Worm (Caenorhabditis elegans) whole organism, L1 larva: ENCODE results near the gene pot-2.
A peak's percentile ranks its signal among the peaks of the same experiment; 100 is the strongest.

Experiments used
- C16A3.4 ChIP-seq: fragments of 150-350 bp; optimal IDR thresholded peaks from 2 replicates; lab custom pipeline; 2014; ENCODE audit warnings: missing biosample characterization, missing genetic modification characterization
- C34B4.2 ChIP-seq: sonication (generic microtip); optimal IDR thresholded peaks from 2 replicates; lab custom pipeline; 2017; ENCODE audit warnings: mild to moderate bottlenecking, missing genetic modification characterization, missing compliant biosample characterization
- F16B12.6 ChIP-seq: fragments of 150-350 bp; optimal IDR thresholded peaks from 2 replicates; lab custom pipeline; 2014; ENCODE audit warnings: missing biosample characterization, missing genetic modification characterization
- aly-2 ChIP-seq: fragments of 150-350 bp; optimal IDR thresholded peaks from 2 replicates; lab custom pipeline; 2014; ENCODE audit warnings: missing biosample characterization, missing genetic modification characterization
- ceh-63 ChIP-seq: fragments of 200-800 bp; sonication (Bioruptor generic); optimal IDR thresholded peaks from 2 replicates; lab custom pipeline; 2018; ENCODE audit warnings: mild to moderate bottlenecking, missing genetic modification characterization, missing compliant biosample characterization
- ceh-82 ChIP-seq, 3 experiments: fragments of 150-350 bp in 1 of 3; sonication (generic microtip) in 2 of 3; optimal IDR thresholded peaks; 2 replicates each; lab custom pipeline; 2014 to 2017; ENCODE audit warnings: missing biosample characterization in 3 of 3, missing genetic modification characterization in 3 of 3
- dpl-1 ChIP-seq, 3 experiments: fragments of 150-350 bp in 2 of 3; sonication (generic microtip) in 1 of 3; optimal IDR thresholded peaks; 2 replicates each; lab custom pipeline; 2014 to 2017; ENCODE audit warnings: missing biosample characterization in 3 of 3, missing genetic modification characterization in 3 of 3, missing genetic modification reagents in 3 of 3
- efl-1 ChIP-seq, 4 experiments: fragments of 150-350 bp; optimal IDR thresholded peaks in 3 of 4; peaks in 1 of 4; 1 replicate in 1 of 4; 2 replicates in 3 of 4; lab custom pipeline; 2014; ENCODE audit warnings: missing biosample characterization in 2 of 4, missing genetic modification characterization in 2 of 4, missing genetic modification reagents in 2 of 4
- elt-3 ChIP-seq, 6 experiments: fragments of 150-350 bp in 1 of 6; sonication (generic microtip); optimal IDR thresholded peaks; 2 replicates each; lab custom pipeline; 2017 to 2018; ENCODE audit warnings: missing biosample characterization in 6 of 6, missing genetic modification characterization in 6 of 6, inconsistent platforms in 1 of 6
- ets-5 ChIP-seq: fragments of 200-800 bp; sonication (Bioruptor generic); IDR thresholded peaks from 2 replicates; pipeline ENCODE4 v1.3.6; 2022; ENCODE audit warnings: missing genetic modification characterization, missing compliant biosample characterization
- fkh-10 ChIP-seq: sonication (generic microtip); optimal IDR thresholded peaks from 2 replicates; lab custom pipeline; 2017; ENCODE audit warnings: missing biosample characterization, missing genetic modification reagents, missing genetic modification characterization
- fkh-4 ChIP-seq: sonication (generic microtip); optimal IDR thresholded peaks from 2 replicates; lab custom pipeline; 2016; ENCODE audit warnings: missing compliant biosample characterization, missing genetic modification characterization, borderline replicate concordance
- fos-1 ChIP-seq: fragments of 150-350 bp; optimal IDR thresholded peaks from 2 replicates; lab custom pipeline; 2014; ENCODE audit warnings: missing biosample characterization, missing genetic modification characterization
- grh-1 ChIP-seq: fragments of 200-800 bp; sonication (Bioruptor generic); IDR thresholded peaks from 2 replicates; pipeline ENCODE4 v1.3.6; 2022; ENCODE audit warnings: missing genetic modification reagents, missing genetic modification characterization, missing compliant biosample characterization
- hlh-4 ChIP-seq: sonication (generic microtip); optimal IDR thresholded peaks from 2 replicates; lab custom pipeline; 2016; ENCODE audit warnings: mild to moderate bottlenecking, missing genetic modification characterization, missing compliant biosample characterization
- isw-1 ChIP-seq: fragments of 200-800 bp; sonication (Bioruptor generic); IDR thresholded peaks from 2 replicates; pipeline ENCODE4 v1.3.6; 2022; ENCODE audit warnings: missing genetic modification characterization, missing compliant biosample characterization
- lin-13 ChIP-seq: fragments of 150-350 bp; optimal IDR thresholded peaks from 2 replicates; lab custom pipeline; 2014; ENCODE audit warnings: missing biosample characterization, missing genetic modification reagents, missing genetic modification characterization
- lin-14 ChIP-seq: fragments of 200-800 bp; sonication (Bioruptor generic); optimal IDR thresholded peaks from 2 replicates; lab custom pipeline; 2018; ENCODE audit warnings: mild to moderate bottlenecking, missing genetic modification characterization, moderate library complexity, missing compliant biosample characterization
- lin-15B ChIP-seq: fragments of 150-350 bp; sonication (generic microtip); optimal IDR thresholded peaks from 3 replicates; lab custom pipeline; 2014; ENCODE audit warnings: missing biosample characterization, missing genetic modification characterization
- lin-35 ChIP-seq, 2 experiments: fragments of 150-350 bp; optimal IDR thresholded peaks; 2 replicates each; lab custom pipeline; 2014; ENCODE audit warnings: missing biosample characterization in 2 of 2, missing genetic modification characterization in 2 of 2, missing genetic modification reagents in 2 of 2
- lin-39 ChIP-seq: fragments of 150-350 bp; optimal IDR thresholded peaks from 2 replicates; lab custom pipeline; 2014; ENCODE audit warnings: missing biosample characterization, missing genetic modification reagents, missing genetic modification characterization
- lir-3 ChIP-seq: sonication (generic microtip); optimal IDR thresholded peaks from 2 replicates; lab custom pipeline; 2016; ENCODE audit warnings: mild to moderate bottlenecking, missing genetic modification characterization, moderate library complexity, missing compliant biosample characterization; ENCODE audit not compliant: poor library complexity
- lsy-2 ChIP-seq, 2 experiments: fragments of 150-350 bp; optimal IDR thresholded peaks; 2 replicates each; lab custom pipeline; 2014; ENCODE audit warnings: missing biosample characterization in 2 of 2, missing genetic modification characterization in 2 of 2
- mab-9 ChIP-seq: fragments of 200-800 bp; sonication (Bioruptor generic); IDR thresholded peaks from 2 replicates; pipeline ENCODE4 v1.3.6; 2022; ENCODE audit warnings: missing genetic modification reagents, missing genetic modification characterization, missing compliant biosample characterization
- mdl-1 ChIP-seq, 2 experiments: fragments of 150-350 bp; optimal IDR thresholded peaks; 2 replicates each; lab custom pipeline; 2014 to 2017; ENCODE audit warnings: missing biosample characterization in 2 of 2, missing genetic modification characterization in 2 of 2, inconsistent platforms in 1 of 2
- mep-1 ChIP-seq: fragments of 150-350 bp; optimal IDR thresholded peaks from 2 replicates; lab custom pipeline; 2014; ENCODE audit warnings: missing biosample characterization, missing genetic modification characterization
- nhr-237 ChIP-seq: fragments of 150-350 bp; optimal IDR thresholded peaks from 2 replicates; lab custom pipeline; 2014; ENCODE audit warnings: missing biosample characterization, missing genetic modification characterization
- nhr-47 ChIP-seq: sonication (generic microtip); optimal IDR thresholded peaks from 2 replicates; lab custom pipeline; 2016; ENCODE audit warnings: mild to moderate bottlenecking, missing genetic modification characterization, moderate library complexity, missing compliant biosample characterization
- nhr-71 ChIP-seq: sonication (generic microtip); optimal IDR thresholded peaks from 2 replicates; lab custom pipeline; 2016; ENCODE audit warnings: mild to moderate bottlenecking, missing genetic modification characterization, moderate library complexity, missing compliant biosample characterization
- nhr-85 ChIP-seq: sonication (generic microtip); peaks from one replicate; lab custom pipeline; 2016; ENCODE audit warnings: missing genetic modification characterization, inconsistent platforms, missing compliant biosample characterization
- nhr-90 ChIP-seq: sonication (generic microtip); optimal IDR thresholded peaks from 2 replicates; lab custom pipeline; 2016; ENCODE audit warnings: mild to moderate bottlenecking, missing genetic modification characterization, missing compliant biosample characterization; ENCODE audit not compliant: poor library complexity
- rnt-1 ChIP-seq: sonication (generic microtip); optimal IDR thresholded peaks from 2 replicates; lab custom pipeline; 2016; ENCODE audit warnings: mild to moderate bottlenecking, missing genetic modification characterization, moderate library complexity, missing compliant biosample characterization
- skn-1 ChIP-seq: fragments of 150-350 bp; optimal IDR thresholded peaks from 2 replicates; lab custom pipeline; 2014; ENCODE audit warnings: missing biosample characterization, missing genetic modification characterization
- snu-23 ChIP-seq: sonication (generic microtip); optimal IDR thresholded peaks from 2 replicates; lab custom pipeline; 2016; ENCODE audit warnings: missing genetic modification characterization, missing compliant biosample characterization
- sup-37 ChIP-seq: fragments of 200-800 bp; sonication (Bioruptor generic); optimal IDR thresholded peaks from 2 replicates; lab custom pipeline; 2018; ENCODE audit warnings: mild to moderate bottlenecking, missing genetic modification characterization, missing compliant biosample characterization
- swsn-7 ChIP-seq: sonication (generic microtip); optimal IDR thresholded peaks from 2 replicates; lab custom pipeline; 2016; ENCODE audit warnings: missing genetic modification characterization, missing compliant biosample characterization
- unc-130 ChIP-seq: fragments of 150-350 bp; optimal IDR thresholded peaks from 2 replicates; lab custom pipeline; 2017; ENCODE audit warnings: missing biosample characterization, missing genetic modification characterization, inconsistent platforms
- unc-98 ChIP-seq: fragments of 200-800 bp; sonication (Bioruptor generic); IDR thresholded peaks from 2 replicates; pipeline ENCODE4 v1.3.6; 2022; ENCODE audit warnings: missing genetic modification characterization, missing compliant biosample characterization
- vab-15 ChIP-seq: sonication (generic microtip); optimal IDR thresholded peaks from 2 replicates; lab custom pipeline; 2017; ENCODE audit warnings: missing genotype, mild to moderate bottlenecking, missing genetic modification characterization, missing compliant biosample characterization
- zip-4 ChIP-seq: fragments of 200-800 bp; sonication (Bioruptor generic); optimal IDR thresholded peaks from 2 replicates; lab custom pipeline; 2018; ENCODE audit warnings: mild to moderate bottlenecking, missing genetic modification characterization, moderate library complexity, missing compliant biosample characterization
- ztf-11 ChIP-seq, 2 experiments: sonication (generic microtip); optimal IDR thresholded peaks; 2 replicates each; lab custom pipeline; 2016 to 2017; ENCODE audit warnings: missing genetic modification characterization in 2 of 2, missing biosample characterization in 1 of 2, missing compliant biosample characterization in 1 of 2

pot-2 gene

ce11 chrII:14561549-14562115 lies 37.7 kb downstream of the pot-2 start, which contains the start of gene mog-4 (continued):
- peak; percentile 67 for TF ChIP-seq hlh-4 (tag; lab: Kevin White, UChicago)
- peak; percentile 54 for TF ChIP-seq C34B4.2 (tag; lab: Kevin White, UChicago)
- TF ChIP-seq aly-2 (tag; lab: Kevin White, UChicago), result peak; percentile 45
- TF ChIP-seq dpl-1 (GFP tag; optimal IDR thresholded peaks at IDR 0.05; lab: Kevin White, UChicago), result peak; percentile 74 to 83 (median 77)
- peak; percentile 92; the same call in 1 of the 2 replicates for TF ChIP-seq ets-5
- peak; percentile 99 for TF ChIP-seq lir-3 (tag; lab: Kevin White, UChicago)
- peak; percentile 38 for TF ChIP-seq lin-39
- TF ChIP-seq fkh-4 (tag; lab: Kevin White, UChicago), result peak; percentile 89
- TF ChIP-seq lsy-2 (tag; optimal IDR thresholded peaks at IDR 0.05; lab: Kevin White, UChicago), result peak; percentile 98
- TF ChIP-seq fkh-10 (GFP tag; lab: Kevin White, UChicago), result peak; percentile 65
- peak in 2 of 6 experiments; percentile 66 to 68 for TF ChIP-seq elt-3 (tag; optimal IDR thresholded peaks at IDR 0.05; lab: Kevin White, UChicago)
- TF ChIP-seq lin-15B (tag; lab: Kevin White, UChicago), result peak; percentile 73
- TF ChIP-seq lin-14, result peak; percentile 97
- TF ChIP-seq unc-98 (GFP tag; lab: Robert Waterston, UW), result peak; percentile 100
- TF ChIP-seq rnt-1 (tag; lab: Kevin White, UChicago), result peak; percentile 96
- peak; percentile 88 for TF ChIP-seq mep-1
- peak; percentile 83 for TF ChIP-seq sup-37 (GFP tag; lab: Kevin White, UChicago)
- peak; percentile 99 for TF ChIP-seq nhr-71 (tag; lab: Kevin White, UChicago)
- peak; percentile 100 for TF ChIP-seq isw-1
- peak; percentile 93 for TF ChIP-seq F16B12.6 (tag; lab: Kevin White, UChicago)
- TF ChIP-seq unc-130 (tag; lab: Kevin White, UChicago), result peak; percentile 81
- peak; percentile 71 for TF ChIP-seq lin-13
- TF ChIP-seq grh-1, result peak; percentile 99
- TF ChIP-seq swsn-7 (tag; lab: Kevin White, UChicago), result peak; percentile 97
- peak; percentile 93 for TF ChIP-seq ceh-63 (GFP tag; lab: Kevin White, UChicago)
- TF ChIP-seq snu-23, result peak; percentile 98
- peak; percentile 91 for TF ChIP-seq vab-15 (tag; lab: Kevin White, UChicago)
- peak; percentile 100 for TF ChIP-seq mab-9
- peak; percentile 69 to 86 for TF ChIP-seq lin-35 (GFP tag; optimal IDR thresholded peaks at IDR 0.05; lab: Kevin White, UChicago)
- peak; percentile 26 for TF ChIP-seq fos-1 (tag; lab: Kevin White, UChicago)
- TF ChIP-seq skn-1 (tag; lab: Kevin White, UChicago), result peak; percentile 33
- TF ChIP-seq nhr-90 (tag; lab: Kevin White, UChicago), result peak; percentile 98
- TF ChIP-seq mdl-1 (tag; optimal IDR thresholded peaks at IDR 0.05; lab: Kevin White, UChicago), result peak in 1 of 2 experiments; percentile 81
- peak; percentile 85 for TF ChIP-seq zip-4 (GFP tag; lab: Kevin White, UChicago)
- peak; percentile 61 to 74 (median 63) for TF ChIP-seq ceh-82 (tag; optimal IDR thresholded peaks at IDR 0.05; lab: Kevin White, UChicago)
- peak; percentile 46 for TF ChIP-seq nhr-237

ce11 chrII:14563766-14564370 lies 39.9 kb downstream of the pot-2 start:
- TF ChIP-seq dpl-1 (GFP tag; optimal IDR thresholded peaks at IDR 0.05; lab: Kevin White, UChicago) (peak in 1 of 3 experiments; percentile 38), nhr-71 (tag; lab: Kevin White, UChicago) (peak; percentile 43), efl-1 (optimal IDR thresholded peaks at IDR 0.05; lab: Kevin White, UChicago) (peak; percentile 31 to 45), efl-1 (GFP tag; optimal IDR thresholded peaks at IDR 0.05 in 1 of 2; lab: Kevin White, UChicago) (peak in 1 of 2 experiments; percentile 91), nhr-85 (tag; lab: Kevin White, UChicago) (peak; percentile 44), lir-3 (tag; lab: Kevin White, UChicago) (peak; percentile 47), ztf-11 (tag; optimal IDR thresholded peaks at IDR 0.05; lab: Kevin White, UChicago) (peak in 1 of 2 experiments; percentile 14), F16B12.6 (tag; lab: Kevin White, UChicago) (peak; percentile 57), lsy-2 (tag; optimal IDR thresholded peaks at IDR 0.05; lab: Kevin White, UChicago) (peak; percentile 78 to 95), nhr-47 (peak; percentile 34), nhr-90 (tag; lab: Kevin White, UChicago) (peak; percentile 6), C16A3.4 (peak; percentile 6), lin-14 (peak; percentile 21), isw-1 (peak; percentile 21; the same call in 1 of the 2 replicates), rnt-1 (tag; lab: Kevin White, UChicago) (peak; percentile 26), lin-35 (GFP tag; optimal IDR thresholded peaks at IDR 0.05; lab: Kevin White, UChicago) (peak in 1 of 2 experiments; percentile 31), snu-23 (peak; percentile 8)
